Fruit fly (Drosophila melanogaster): ENCODE measurements around the gene bou.

The bou gene

DNA sequence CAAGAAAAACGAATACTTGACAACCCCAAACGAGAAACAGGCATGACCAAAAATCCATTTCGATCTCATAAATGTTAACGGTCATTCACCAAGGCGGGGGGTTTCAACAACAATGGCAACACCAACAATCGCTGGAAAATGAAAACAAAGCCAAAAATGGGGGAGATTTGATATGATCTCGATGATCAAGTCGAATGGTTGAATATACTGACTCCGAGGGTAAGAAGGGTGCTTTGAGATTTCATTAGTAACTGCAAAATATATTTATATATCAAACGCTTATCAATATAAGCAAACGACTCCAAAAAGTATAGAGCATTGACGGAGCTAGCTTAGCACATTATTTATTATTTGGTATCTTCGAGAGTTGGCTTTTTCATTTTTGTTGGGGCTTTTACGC lies 3.8 kb downstream of the bou start (continued):
- no peak for TF ChIP-seq CG12071 (GFP tag; optimal IDR thresholded peaks at IDR 0.05)
- TF ChIP-seq TFAM (GFP tag; optimal IDR thresholded peaks at IDR 0.05), result no peak
- no peak for TF ChIP-seq sens-2 (GFP tag; IDR thresholded peaks at IDR 0.05)
- TF ChIP-seq fru (optimal IDR thresholded peaks at IDR 0.05), result no peak
- peak; percentile 29 for TF ChIP-seq CG7839 (tag; optimal IDR thresholded peaks at IDR 0.05)
- peak; percentile 8 for TF ChIP-seq CG17385 (GFP tag; optimal IDR thresholded peaks at IDR 0.05)
- TF ChIP-seq CG10654 (GFP tag; optimal IDR thresholded peaks at IDR 0.05), result no peak
- TF ChIP-seq ab (GFP tag; optimal IDR thresholded peaks at IDR 0.05), result no peak
- TF ChIP-seq maf-S (GFP tag; optimal IDR thresholded peaks at IDR 0.05), result no peak
- no peak for TF ChIP-seq unpg (GFP tag; optimal IDR thresholded peaks at IDR 0.05)
- no peak for TF ChIP-seq Aef1 (GFP tag; IDR thresholded peaks at IDR 0.05)
- peak; percentile 12 for TF ChIP-seq CG15601 (tag; optimal IDR thresholded peaks at IDR 0.05)
- TF ChIP-seq da (GFP tag; optimal IDR thresholded peaks at IDR 0.05), result no peak
- TF ChIP-seq hkb (optimal IDR thresholded peaks at IDR 0.05), result no peak
- TF ChIP-seq hkb (GFP tag; IDR thresholded peaks at IDR 0.05), result no peak
- peak; percentile 13 for TF ChIP-seq CG11504 (tag; optimal IDR thresholded peaks at IDR 0.05)
- peak; percentile 14 for TF ChIP-seq CG10147 (GFP tag; optimal IDR thresholded peaks at IDR 0.05)
- no peak for TF ChIP-seq seq (GFP tag; IDR thresholded peaks at IDR 0.05)
- TF ChIP-seq Trl (optimal IDR thresholded peaks at IDR 0.05), result no peak
- TF ChIP-seq Trl (GFP tag; optimal IDR thresholded peaks at IDR 0.05), result no peak
- TF ChIP-seq Fer3 (tag; optimal IDR thresholded peaks at IDR 0.05), result no peak
- no peak for TF ChIP-seq CG6791 (GFP tag; IDR thresholded peaks at IDR 0.05; ENCODE audit: partially characterized antibody)
- peak; percentile 29 for TF ChIP-seq CG18262 (tag; optimal IDR thresholded peaks at IDR 0.05)
- TF ChIP-seq CG31365 (tag; optimal IDR thresholded peaks at IDR 0.05), result no peak
- TF ChIP-seq oc (tag; optimal IDR thresholded peaks at IDR 0.05), result peak; percentile 54
- TF ChIP-seq CG4730 (GFP tag; IDR thresholded peaks at IDR 0.05), result no peak
- TF ChIP-seq Hr78 (GFP tag; optimal IDR thresholded peaks at IDR 0.05), result no peak
- no peak for TF ChIP-seq CG8281 (tag; optimal IDR thresholded peaks at IDR 0.05)
- TF ChIP-seq fd102C (GFP tag; optimal IDR thresholded peaks at IDR 0.05), result no peak
- 0 out of 3 replicates have a peak, but pooled peaks have one; percentile 32 for TF ChIP-seq tgo (GFP tag; IDR thresholded peaks at IDR 0.05)
- peak; percentile 31 for TF ChIP-seq dmrt99B (tag; optimal IDR thresholded peaks at IDR 0.05)
- TF ChIP-seq Deaf1 (tag; optimal IDR thresholded peaks at IDR 0.05), result no peak
- TF ChIP-seq Dip3 (GFP tag; optimal IDR thresholded peaks at IDR 0.05), result no peak
- no peak for TF ChIP-seq CG4360 (GFP tag; IDR thresholded peaks at IDR 0.05)
- no peak for TF ChIP-seq Pdp1 (GFP tag; optimal IDR thresholded peaks at IDR 0.05)
- TF ChIP-seq Neu2 (GFP tag; optimal IDR thresholded peaks at IDR 0.05; ENCODE audit: borderline replicate concordance), result no peak
- no peak for TF ChIP-seq Sry-δ (GFP tag; optimal IDR thresholded peaks at IDR 0.05)
- no peak for TF ChIP-seq toy (GFP tag; IDR thresholded peaks at IDR 0.05)
- TF ChIP-seq fd96Cb (tag; optimal IDR thresholded peaks at IDR 0.05), result peak; percentile 14
- no peak for TF ChIP-seq Oli (tag; optimal IDR thresholded peaks at IDR 0.05)
- TF ChIP-seq Lim3 (GFP tag; IDR thresholded peaks at IDR 0.05), result no peak
- TF ChIP-seq exex (tag; optimal IDR thresholded peaks at IDR 0.05), result no peak
- peak; percentile 32 for TF ChIP-seq CG2712 (tag; optimal IDR thresholded peaks at IDR 0.05)
- no peak for TF ChIP-seq CG8924 (tag; optimal IDR thresholded peaks at IDR 0.05)
- no peak for TF ChIP-seq gce (GFP tag; IDR thresholded peaks at IDR 0.05)
- TF ChIP-seq slp2 (GFP tag; optimal IDR thresholded peaks at IDR 0.05), result no peak
- TF ChIP-seq run (tag; optimal IDR thresholded peaks at IDR 0.05), result no peak
- TF ChIP-seq ro (GFP tag; IDR thresholded peaks at IDR 0.05), result no peak
- peak; percentile 10 for TF ChIP-seq ind (GFP tag; optimal IDR thresholded peaks at IDR 0.05)
- peak; percentile 44 for TF ChIP-seq grn (GFP tag; optimal IDR thresholded peaks at IDR 0.05)
- no peak for TF ChIP-seq dati (GFP tag; IDR thresholded peaks at IDR 0.05)
- no peak for TF ChIP-seq CG9727 (GFP tag; optimal IDR thresholded peaks at IDR 0.05)
- TF ChIP-seq en (GFP tag; optimal IDR thresholded peaks at IDR 0.05), result no peak
